Worm (Caenorhabditis elegans) whole organism, L1 larva: Measurements from ENCODE around the gene Y51B9A.14.

ENCODE experiments used
- egl-27 ChIP-seq, 2 experiments: fragments of 150-350 bp in 1 of 2; sonication (generic microtip); optimal IDR thresholded peaks; 3 replicates each; lab custom pipeline; 2017 to 2018; ENCODE audit warnings: missing biosample characterization in 2 of 2, missing genetic modification characterization in 2 of 2, missing genetic modification reagents in 2 of 2
- isw-1 ChIP-seq: fragments of 200-800 bp; sonication (Bioruptor generic); IDR thresholded peaks from 2 replicates; pipeline ENCODE4 v1.3.6; 2022; ENCODE audit warnings: missing genetic modification characterization, missing compliant biosample characterization
- lin-13 ChIP-seq: fragments of 150-350 bp; optimal IDR thresholded peaks from 2 replicates; lab custom pipeline; 2014; ENCODE audit warnings: missing biosample characterization, missing genetic modification reagents, missing genetic modification characterization
- mdl-1 ChIP-seq, 2 experiments: fragments of 150-350 bp; optimal IDR thresholded peaks; 2 replicates each; lab custom pipeline; 2014 to 2017; ENCODE audit warnings: missing biosample characterization in 2 of 2, missing genetic modification characterization in 2 of 2, inconsistent platforms in 1 of 2
- unc-130 ChIP-seq: fragments of 150-350 bp; optimal IDR thresholded peaks from 2 replicates; lab custom pipeline; 2017; ENCODE audit warnings: missing biosample characterization, missing genetic modification characterization, inconsistent platforms

DNA sequence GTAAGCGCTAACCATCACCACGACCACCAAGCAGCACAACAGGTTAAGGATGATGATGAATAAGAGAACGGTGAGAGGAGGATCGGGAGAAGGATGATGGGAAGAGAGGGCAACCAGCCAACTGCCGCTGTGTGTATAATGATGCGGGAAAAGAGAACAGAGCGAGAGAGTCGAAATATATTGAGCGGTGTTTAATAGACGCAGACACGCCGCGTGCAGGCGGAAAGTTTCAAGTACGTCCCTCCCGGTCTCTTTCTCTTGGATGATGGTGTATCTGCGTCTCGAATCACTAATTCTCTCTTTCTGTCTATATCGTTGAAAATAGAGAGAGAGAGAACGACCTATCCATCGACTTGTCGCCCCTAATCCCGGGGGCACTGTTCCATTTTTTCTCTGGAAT is 41.5 kb downstream of the Y51B9A.14 start:
- TF ChIP-seq unc-130 (tag; lab: Kevin White, UChicago) = peak; percentile 63
- no peak for TF ChIP-seq lin-13 (GFP tag; lab: Kevin White, UChicago)
- TF ChIP-seq mdl-1 (tag; optimal IDR thresholded peaks at IDR 0.05; lab: Kevin White, UChicago) = peak in 1 of 2 experiments; percentile 60
- TF ChIP-seq isw-1 (GFP tag; lab: Robert Waterston, UW) = no peak
- peak in 1 of 2 experiments; percentile 51 for TF ChIP-seq egl-27 (tag; optimal IDR thresholded peaks at IDR 0.05; lab: Kevin White, UChicago)
